In the genomic region with DNA sequence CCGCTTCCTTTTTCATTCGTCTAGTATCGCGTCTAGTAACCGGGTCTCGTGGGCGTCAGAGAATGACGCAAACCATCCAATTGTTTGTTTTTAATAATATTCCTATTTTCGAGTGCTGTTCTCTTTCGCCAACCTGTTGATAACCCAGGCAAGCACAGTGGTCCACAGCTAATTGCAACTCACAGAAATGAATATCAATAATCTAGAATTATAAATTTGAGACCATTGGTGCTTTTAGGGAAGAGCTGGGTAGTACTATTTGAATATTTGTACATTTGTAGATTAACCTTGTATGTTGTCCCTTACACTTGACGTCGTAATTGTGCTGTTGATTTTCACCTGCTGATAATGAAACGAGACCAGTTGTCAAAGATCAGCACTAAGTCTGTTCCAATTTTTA, we compare ENCODE assay signal across 4 fruit fly cellular contexts.
TF ChIP-seq lines count a peak whose summit lies in the region.

No protein-coding gene starts in this region.

- no peak for TF ChIP-seq CTCF in whole organism, embryonic (GFP tag; optimal IDR thresholded peaks at IDR 0.05; lab: Kevin White, UChicago)

TF ChIP-seq in whole organism, adult, 20 proteins besides CTCF, POLR2A, EP300 and RAD21:
- TF ChIP-seq Clk (GFP tag; optimal IDR thresholded peaks at IDR 0.05; lab: Kevin White, UChicago) (no peak), tj (GFP tag; optimal IDR thresholded peaks at IDR 0.05; lab: Kevin White, UChicago) (no peak), Mnt (GFP tag; optimal IDR thresholded peaks at IDR 0.05; lab: Kevin White, UChicago) (peak; percentile 5), toe (GFP tag; optimal IDR thresholded peaks at IDR 0.05; lab: Kevin White, UChicago) (no peak), Hr96 (GFP tag; optimal IDR thresholded peaks at IDR 0.05; lab: Kevin White, UChicago) (no peak), CG14711 (tag; optimal IDR thresholded peaks at IDR 0.05; lab: Kevin White, UChicago) (peak; percentile 34), CG7101 (tag; optimal IDR thresholded peaks at IDR 0.05; lab: Kevin White, UChicago) (peak; percentile 41), CG7045 (GFP tag; optimal IDR thresholded peaks at IDR 0.05; lab: Kevin White, UChicago) (no peak), ovo (GFP tag; optimal IDR thresholded peaks at IDR 0.05; lab: Kevin White, UChicago) (no peak), cic (GFP tag; optimal IDR thresholded peaks at IDR 0.05; lab: Kevin White, UChicago) (peak; percentile 28)
TF ChIP-seq in whole organism, adult: peak in this region for 4.

TF ChIP-seq in whole organism, embryonic, 481 proteins besides CTCF, POLR2A, EP300 and RAD21 (continues in another document):
- TF ChIP-seq CG3838 (GFP tag; optimal IDR thresholded peaks at IDR 0.05; lab: Kevin White, UChicago) (no peak), CG8924 (tag; optimal IDR thresholded peaks at IDR 0.05; lab: Kevin White, UChicago) (no peak), ATbp (GFP tag; optimal IDR thresholded peaks at IDR 0.05; lab: Kevin White, UChicago) (no peak), slp2 (GFP tag; optimal IDR thresholded peaks at IDR 0.05; lab: Kevin White, UChicago) (no peak), CG10267 (tag; optimal IDR thresholded peaks at IDR 0.05; lab: Kevin White, UChicago) (no peak), Bdp1 (GFP tag; optimal IDR thresholded peaks at IDR 0.05; lab: Kevin White, UChicago) (no peak), CG3163 (GFP tag; optimal IDR thresholded peaks at IDR 0.05; lab: Kevin White, UChicago) (no peak), tx (GFP tag; optimal IDR thresholded peaks at IDR 0.05; lab: Kevin White, UChicago) (no peak), Dp (GFP tag; optimal IDR thresholded peaks at IDR 0.05; lab: Kevin White, UChicago) (no peak), CG33213 (GFP tag; optimal IDR thresholded peaks at IDR 0.05; lab: Kevin White, UChicago) (no peak), jigr1 (GFP tag; IDR thresholded peaks at IDR 0.05; lab: Robert Waterston, UW) (no peak), CG16813 (GFP tag; IDR thresholded peaks at IDR 0.05; lab: Robert Waterston, UW; ENCODE audit: partially characterized antibody) (no peak), CG7556 (GFP tag; optimal IDR thresholded peaks at IDR 0.05; lab: Kevin White, UChicago) (no peak), en (GFP tag; optimal IDR thresholded peaks at IDR 0.05; lab: Kevin White, UChicago) (no peak), Rfx (GFP tag; IDR thresholded peaks at IDR 0.05; lab: Robert Waterston, UW) (peak; percentile 24; the same call in 1 of the 2 replicates), Side (GFP tag; optimal IDR thresholded peaks at IDR 0.05; lab: Kevin White, UChicago) (no peak), CG2875 (GFP tag; optimal IDR thresholded peaks at IDR 0.05; lab: Kevin White, UChicago) (no peak), ERR (GFP tag; optimal IDR thresholded peaks at IDR 0.05; lab: Kevin White, UChicago) (peak; percentile 39), CG6654 (GFP tag; optimal IDR thresholded peaks at IDR 0.05; lab: Kevin White, UChicago) (no peak), fd102C (GFP tag; optimal IDR thresholded peaks at IDR 0.05; lab: Kevin White, UChicago) (no peak), chinmo (GFP tag; IDR thresholded peaks at IDR 0.05; lab: Robert Waterston, UW; ENCODE audit: partially characterized antibody) (0 out of 4 replicates have a peak, but pooled peaks have one; percentile 9), nom (GFP tag; optimal IDR thresholded peaks at IDR 0.05; lab: Kevin White, UChicago) (no peak), Atf6 (GFP tag; IDR thresholded peaks at IDR 0.05; lab: Robert Waterston, UW) (no peak), kay (GFP tag; optimal IDR thresholded peaks at IDR 0.05; lab: Kevin White, UChicago) (no peak), corto (GFP tag; optimal IDR thresholded peaks at IDR 0.05; lab: Kevin White, UChicago) (no peak), CG1233 (GFP tag; optimal IDR thresholded peaks at IDR 0.05; lab: Kevin White, UChicago) (no peak)

TF ChIP-seq in whole organism, prepupa, 60 proteins besides CTCF, POLR2A, EP300 and RAD21 (continues in another document):
- TF ChIP-seq CG1621 (tag; optimal IDR thresholded peaks at IDR 0.05; lab: Kevin White, UChicago), result no peak
- peak; percentile 94 for TF ChIP-seq svp (GFP tag; lab: Kevin White, UChicago)
- TF ChIP-seq Met (GFP tag; optimal IDR thresholded peaks at IDR 0.05; lab: Kevin White, UChicago), result no peak
- TF ChIP-seq CG11762 (GFP tag; optimal IDR thresholded peaks at IDR 0.05; lab: Kevin White, UChicago; ENCODE audit: insufficient read depth), result no peak
- TF ChIP-seq Hr38 (GFP tag; optimal IDR thresholded peaks at IDR 0.05; lab: Kevin White, UChicago), result no peak
- no peak for TF ChIP-seq Eip75B (GFP tag; optimal IDR thresholded peaks at IDR 0.05; lab: Kevin White, UChicago)
- no peak for TF ChIP-seq CG10631 (GFP tag; optimal IDR thresholded peaks at IDR 0.05; lab: Kevin White, UChicago)
- TF ChIP-seq CG3032 (tag; optimal IDR thresholded peaks at IDR 0.05; lab: Kevin White, UChicago), result no peak
- TF ChIP-seq fd59A (GFP tag; optimal IDR thresholded peaks at IDR 0.05; lab: Kevin White, UChicago), result no peak
- no peak for TF ChIP-seq ss (GFP tag; optimal IDR thresholded peaks at IDR 0.05; lab: Kevin White, UChicago)
- no peak for TF ChIP-seq salr (GFP tag; optimal IDR thresholded peaks at IDR 0.05; lab: Kevin White, UChicago)
- TF ChIP-seq Smox (GFP tag; optimal IDR thresholded peaks at IDR 0.05; lab: Kevin White, UChicago), result no peak
- no peak for TF ChIP-seq CG34406 (GFP tag; optimal IDR thresholded peaks at IDR 0.05; lab: Kevin White, UChicago)
- no peak for TF ChIP-seq dac (GFP tag; optimal IDR thresholded peaks at IDR 0.05; lab: Kevin White, UChicago)
- no peak for TF ChIP-seq CG6276 (GFP tag; optimal IDR thresholded peaks at IDR 0.05; lab: Kevin White, UChicago)
- TF ChIP-seq CG11902 (GFP tag; optimal IDR thresholded peaks at IDR 0.05; lab: Kevin White, UChicago), result no peak
- no peak for TF ChIP-seq CG8319 (GFP tag; optimal IDR thresholded peaks at IDR 0.05; lab: Kevin White, UChicago)
- TF ChIP-seq cyc (GFP tag; optimal IDR thresholded peaks at IDR 0.05; lab: Kevin White, UChicago), result no peak
- TF ChIP-seq CG11294 (GFP tag; IDR thresholded peaks at IDR 0.05; lab: Robert Waterston, UW), result no peak
- TF ChIP-seq fd85E (GFP tag; optimal IDR thresholded peaks at IDR 0.05; lab: Kevin White, UChicago), result no peak
- TF ChIP-seq CG3919 (GFP tag; optimal IDR thresholded peaks at IDR 0.05; lab: Kevin White, UChicago), result no peak
- no peak for TF ChIP-seq Ets21C (GFP tag; optimal IDR thresholded peaks at IDR 0.05; lab: Kevin White, UChicago)
- TF ChIP-seq CG4318 (GFP tag; optimal IDR thresholded peaks at IDR 0.05; lab: Kevin White, UChicago), result no peak
- no peak for TF ChIP-seq Lpt (GFP tag; optimal IDR thresholded peaks at IDR 0.05; lab: Kevin White, UChicago)
- no peak for TF ChIP-seq CG32006 (GFP tag; optimal IDR thresholded peaks at IDR 0.05; lab: Kevin White, UChicago)
- TF ChIP-seq CG8632 (GFP tag; optimal IDR thresholded peaks at IDR 0.05; lab: Kevin White, UChicago), result no peak
- no peak for TF ChIP-seq Gug (GFP tag; IDR thresholded peaks at IDR 0.05; lab: Robert Waterston, UW)
- TF ChIP-seq vri (GFP tag; optimal IDR thresholded peaks at IDR 0.05; lab: Kevin White, UChicago), result peak; percentile 31
- TF ChIP-seq Eip78C (GFP tag; lab: Kevin White, UChicago), result peak; percentile 52
- TF ChIP-seq CG8119 (GFP tag; IDR thresholded peaks at IDR 0.05; lab: Robert Waterston, UW), result no peak

TF ChIP-seq in whole organism, wandering third instar larva, 38 proteins besides CTCF, POLR2A, EP300 and RAD21:
- TF ChIP-seq fru (GFP tag; optimal IDR thresholded peaks at IDR 0.05; lab: Kevin White, UChicago), result peak; percentile 25
- no peak for TF ChIP-seq CG9705 (GFP tag; optimal IDR thresholded peaks at IDR 0.05; lab: Kevin White, UChicago)
- peak; percentile 42 for TF ChIP-seq h (GFP tag; optimal IDR thresholded peaks at IDR 0.05; lab: Kevin White, UChicago)
- no peak for TF ChIP-seq lola (GFP tag; optimal IDR thresholded peaks at IDR 0.05; lab: Kevin White, UChicago)
- TF ChIP-seq OdsH (GFP tag; optimal IDR thresholded peaks at IDR 0.05; lab: Kevin White, UChicago), result peak; percentile 25
- peak in 1 of 2 experiments; percentile 39 for TF ChIP-seq foxo (GFP tag; optimal IDR thresholded peaks at IDR 0.05; lab: Kevin White, UChicago)
- TF ChIP-seq rgr (GFP tag; optimal IDR thresholded peaks at IDR 0.05; lab: Kevin White, UChicago), result peak; percentile 44
- no peak for TF ChIP-seq GATAd (GFP tag; optimal IDR thresholded peaks at IDR 0.05; lab: Kevin White, UChicago)
- peak; percentile 8 for TF ChIP-seq woc (GFP tag; optimal IDR thresholded peaks at IDR 0.05; lab: Kevin White, UChicago)
- peak; percentile 38 for TF ChIP-seq ey (GFP tag; optimal IDR thresholded peaks at IDR 0.05; lab: Kevin White, UChicago)
- TF ChIP-seq CrebA (GFP tag; optimal IDR thresholded peaks at IDR 0.05; lab: Kevin White, UChicago; ENCODE audit: borderline replicate concordance), result no peak
- TF ChIP-seq br (GFP tag; optimal IDR thresholded peaks at IDR 0.05; lab: Kevin White, UChicago), result peak; percentile 22
TF ChIP-seq in whole organism, wandering third instar larva: peak in this region for 8.
